Fruit fly (Drosophila melanogaster): ENCODE data around the gene CG12535.

Gene CG12535

DNA sequence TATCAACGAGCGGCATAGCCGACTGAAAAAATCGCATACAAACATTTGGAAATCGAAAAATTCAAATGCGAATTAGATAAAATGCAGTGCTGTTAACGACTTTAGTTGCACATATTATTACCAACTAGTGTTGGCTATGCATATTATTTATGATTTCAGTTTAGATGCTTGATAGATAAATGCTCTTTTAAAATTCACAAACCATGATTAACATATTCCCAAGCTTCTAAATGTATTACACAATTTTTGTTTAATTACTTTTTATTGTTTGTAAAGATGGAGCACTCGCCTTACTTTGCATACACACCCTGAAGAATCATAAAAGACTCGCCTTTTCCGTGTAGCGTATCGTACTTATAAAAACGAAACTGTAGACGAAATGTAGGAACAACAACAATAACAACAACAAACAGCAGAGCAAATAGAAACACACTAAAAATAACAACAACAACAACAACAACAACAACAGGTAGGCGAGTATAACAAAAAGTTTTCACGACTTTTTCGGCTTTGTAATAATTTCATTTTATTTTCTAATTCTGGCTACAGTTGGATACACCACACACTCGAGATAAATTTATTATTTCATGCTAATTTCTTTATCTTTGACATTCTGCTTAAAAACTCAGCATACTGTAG lies 88.2 kb downstream of the CG12535 start (continued):
- TF ChIP-seq CG11456 (GFP tag; IDR thresholded peaks at IDR 0.05), result 0 out of 3 replicates have a peak, but pooled peaks have one; percentile 10
- TF ChIP-seq CG6254 (GFP tag; optimal IDR thresholded peaks at IDR 0.05), result no peak
- TF ChIP-seq ind (GFP tag; optimal IDR thresholded peaks at IDR 0.05), result peak; percentile 67
- peak; percentile 98 for TF ChIP-seq CG10274 (GFP tag; optimal IDR thresholded peaks at IDR 0.05)
- TF ChIP-seq CG11093 (GFP tag; IDR thresholded peaks at IDR 0.05), result no peak
- no peak for TF ChIP-seq HLH4C (GFP tag; IDR thresholded peaks at IDR 0.05; ENCODE audit: partially characterized antibody)
- no peak for TF ChIP-seq ttk (GFP tag; IDR thresholded peaks at IDR 0.05)
- TF ChIP-seq CG31365 (tag; optimal IDR thresholded peaks at IDR 0.05), result no peak
- TF ChIP-seq tin (GFP tag; optimal IDR thresholded peaks at IDR 0.05), result peak; percentile 34
- TF ChIP-seq CG3065 (GFP tag; optimal IDR thresholded peaks at IDR 0.05), result peak; percentile 33
- TF ChIP-seq ham (GFP tag; IDR thresholded peaks at IDR 0.05), result no peak
- no peak for TF ChIP-seq Stat92E (GFP tag; optimal IDR thresholded peaks at IDR 0.05)
- TF ChIP-seq Mrtf (GFP tag; IDR thresholded peaks at IDR 0.05), result peak; percentile 30; the same call in 1 of the 3 replicates
- peak; percentile 33 for TF ChIP-seq CG4820 (GFP tag; optimal IDR thresholded peaks at IDR 0.05)
- peak; percentile 54; the same call in 1 of the 2 replicates for TF ChIP-seq Ada2b (GFP tag; IDR thresholded peaks at IDR 0.05)
- TF ChIP-seq CG12155 (GFP tag; optimal IDR thresholded peaks at IDR 0.05), result peak; percentile 67
- TF ChIP-seq ATbp (GFP tag; optimal IDR thresholded peaks at IDR 0.05), result peak; percentile 48
- TF ChIP-seq caup (GFP tag; optimal IDR thresholded peaks at IDR 0.05; ENCODE audit: severe bottlenecking), result peak; percentile 39
- TF ChIP-seq kni (GFP tag; optimal IDR thresholded peaks at IDR 0.05), result no peak
- peak; percentile 81 for TF ChIP-seq CG17361 (GFP tag; IDR thresholded peaks at IDR 0.05)
- TF ChIP-seq CG7928 (GFP tag; optimal IDR thresholded peaks at IDR 0.05), result peak; percentile 42
- peak; percentile 37; the same call in 1 of the 3 replicates for TF ChIP-seq CG11560 (tag; IDR thresholded peaks at IDR 0.05)
- no peak for TF ChIP-seq Opbp (GFP tag; IDR thresholded peaks at IDR 0.05; ENCODE audit: partially characterized antibody)
- TF ChIP-seq CG14014 (GFP tag; IDR thresholded peaks at IDR 0.05), result peak; percentile 63
- peak; percentile 41 for TF ChIP-seq CG10543 (GFP tag; optimal IDR thresholded peaks at IDR 0.05)
- TF ChIP-seq MTF-1 (GFP tag; optimal IDR thresholded peaks at IDR 0.05; ENCODE audit: borderline replicate concordance), result no peak
- no peak for TF ChIP-seq stc (GFP tag; IDR thresholded peaks at IDR 0.05)
- no peak for TF ChIP-seq hb (GFP tag; IDR thresholded peaks at IDR 0.05; ENCODE audit: partially characterized antibody)
- TF ChIP-seq CG2712 (tag; optimal IDR thresholded peaks at IDR 0.05), result peak; percentile 67
- TF ChIP-seq ems (GFP tag; optimal IDR thresholded peaks at IDR 0.05), result peak; percentile 23
- peak; percentile 60; the same call in 1 of the 4 replicates for TF ChIP-seq Gug (GFP tag; IDR thresholded peaks at IDR 0.05)
- peak; percentile 50 for TF ChIP-seq Blimp-1 (GFP tag; optimal IDR thresholded peaks at IDR 0.05)
- TF ChIP-seq CG9932 (GFP tag; IDR thresholded peaks at IDR 0.05), result peak; percentile 76
- no peak for TF ChIP-seq Neu2 (GFP tag; optimal IDR thresholded peaks at IDR 0.05; ENCODE audit: borderline replicate concordance)
- TF ChIP-seq fd64A (GFP tag; optimal IDR thresholded peaks at IDR 0.05), result no peak
- TF ChIP-seq onecut (GFP tag; IDR thresholded peaks at IDR 0.05), result peak; percentile 31; the same call in 1 of the 2 replicates
- TF ChIP-seq h (optimal IDR thresholded peaks at IDR 0.05), result no peak
- TF ChIP-seq E2f2 (GFP tag; IDR thresholded peaks at IDR 0.05), result peak; percentile 28; the same call in 1 of the 2 replicates
- TF ChIP-seq CG1024 (GFP tag; IDR thresholded peaks at IDR 0.05), result no peak
- no peak for TF ChIP-seq Awh (GFP tag; IDR thresholded peaks at IDR 0.05)
- TF ChIP-seq CG6175 (GFP tag; IDR thresholded peaks at IDR 0.05), result no peak
- peak; percentile 71 for TF ChIP-seq bab2 (GFP tag; optimal IDR thresholded peaks at IDR 0.05)
- TF ChIP-seq MBD-R2 (GFP tag; IDR thresholded peaks at IDR 0.05), result no peak
- TF ChIP-seq Hmx (GFP tag; optimal IDR thresholded peaks at IDR 0.05), result peak; percentile 60
- peak; percentile 57 for TF ChIP-seq org-1 (GFP tag; optimal IDR thresholded peaks at IDR 0.05)
- peak; percentile 10 for TF ChIP-seq CG14965 (GFP tag; optimal IDR thresholded peaks at IDR 0.05; ENCODE audit: borderline replicate concordance)
- TF ChIP-seq CG11247 (GFP tag; IDR thresholded peaks at IDR 0.05), result 0 out of 2 replicates have a peak, but pooled peaks have one; percentile 35
- no peak for TF ChIP-seq run (tag; optimal IDR thresholded peaks at IDR 0.05)
- TF ChIP-seq CG4730 (GFP tag; IDR thresholded peaks at IDR 0.05), result no peak
- no peak for TF ChIP-seq CG31388 (GFP tag; optimal IDR thresholded peaks at IDR 0.05)
